Fruit fly (Drosophila melanogaster) whole organism, larva: ENCODE measurements around the gene CG31141.

Experiments
- noc ChIP-seq: fragments of 200-800 bp; sonication (Bioruptor generic); optimal IDR thresholded peaks from 3 replicates; lab custom pipeline; 2019; ENCODE audit warnings: missing biosample characterization, mild to moderate bottlenecking, missing genetic modification characterization, moderate library complexity

CG31141 gene

dm6 chr3R:23920874-23921539, 2.1 kb upstream of the CG31141 start:
- TF ChIP-seq noc, result no peak

- TF ChIP-seq noc, result peak; percentile 81
These were observed 1.2 kb upstream of the CG31141 start for dm6 chr3R:23921701-23922501.

- TF ChIP-seq noc, result no peak
These were observed 1.1 kb downstream of the CG31141 start, which contains the start of gene Ndc1 for dm6 chr3R:23924200-23924599. TSS of gene Ndc1 (plus strand) at chr3R:23924399.

dm6 chr3R:23927429-23927828, 4.3 kb downstream of the CG31141 start, which contains the start of gene CG13601:
TSS of gene CG13601 (minus strand) at chr3R:23927634.
- TF ChIP-seq noc, result no peak

- TF ChIP-seq noc, result no peak
These were observed 6.0 kb downstream of the CG31141 start, which contains the start of the genes CG43998, CG43999 and CG31142 for dm6 chr3R:23928950-23929602. TSS of gene CG43998 (minus strand) at chr3R:23929000. TSS of gene CG43999 (minus strand) at chr3R:23929000. TSS of gene CG31142 (plus strand) at chr3R:23929243.

dm6 chr3R:23931095-23931728, 8.1 kb downstream of the CG31141 start, which contains the start of the genes Rpt2 and CG13599:
TSS of gene Rpt2 (minus strand) at chr3R:23931558.
TSS of gene CG13599 (plus strand) at chr3R:23931639.
- TF ChIP-seq noc, result no peak

dm6 chr3R:23933430-23933683, 10.3 kb downstream of the CG31141 start, which contains the start of gene RpS19b:
TSS of gene RpS19b (minus strand) at chr3R:23933530.
- TF ChIP-seq noc, result no peak

- peak; percentile 47 for TF ChIP-seq noc
These were observed 10.8 kb downstream of the CG31141 start, which contains the start of gene CG5854 for dm6 chr3R:23933684-23934575. TSS of gene CG5854 (plus strand) at chr3R:23933912.

dm6 chr3R:23938564-23939122, 15.5 kb downstream of the CG31141 start:
- no peak for TF ChIP-seq noc

dm6 chr3R:23939921-23940839, 17.1 kb downstream of the CG31141 start:
- no peak for TF ChIP-seq noc

- no peak for TF ChIP-seq noc
These were observed 17.8 kb downstream of the CG31141 start for dm6 chr3R:23940840-23941364.

- TF ChIP-seq noc, result peak; percentile 37
These were observed 18.7 kb downstream of the CG31141 start for dm6 chr3R:23941643-23942424.

- no peak for TF ChIP-seq noc
These were observed 19.4 kb downstream of the CG31141 start for dm6 chr3R:23942550-23942949.
